Fruit fly (Drosophila melanogaster) whole organism, embryonic: ENCODE results near the gene CG7650.
A peak's percentile ranks its signal among the peaks of the same experiment; 100 is the strongest.

Source experiments
- Awh ChIP-seq: fragments of 200-800 bp; sonication (Bioruptor generic); IDR thresholded peaks from 2 replicates; pipeline ENCODE4, ENCODE4 v1.3.6; 2022; ENCODE audit warnings: missing biosample characterization, missing genetic modification characterization
- Bdp1 ChIP-seq: fragments of 200-800 bp; sonication (Bioruptor generic); optimal IDR thresholded peaks from 3 replicates; lab custom pipeline; 2016; ENCODE audit warnings: missing biosample characterization, missing genetic modification characterization
- CG10267 ChIP-seq: fragments of 200-800 bp; sonication (Bioruptor generic); optimal IDR thresholded peaks from 2 replicates; lab custom pipeline; 2018; ENCODE audit warnings: missing biosample characterization, mild to moderate bottlenecking, missing genetic modification characterization, moderate library complexity
- CG11085 ChIP-seq: fragments of 200-800 bp; sonication (Bioruptor generic); IDR thresholded peaks from 2 replicates; pipeline ENCODE4 v1.3.6; 2022; ENCODE audit warnings: missing biosample characterization, missing genetic modification characterization
- CG11456 ChIP-seq: fragments of 200-800 bp; sonication (Bioruptor generic); IDR thresholded peaks from 3 replicates; pipeline ENCODE4 v1.3.6; 2022; ENCODE audit warnings: missing biosample characterization, missing genetic modification characterization
- CG11560 ChIP-seq: fragments of 200-800 bp; sonication (Bioruptor generic); IDR thresholded peaks from 3 replicates; pipeline ENCODE4 v1.3.6; 2022; ENCODE audit warnings: missing biosample characterization, missing genetic modification characterization
- CG11696 ChIP-seq: fragments of 200-800 bp; sonication (Bioruptor generic); IDR thresholded peaks from 2 replicates; pipeline ENCODE4 v1.3.6; 2022; ENCODE audit warnings: missing biosample characterization, missing genetic modification characterization
- CG12236 ChIP-seq: fragments of 200-800 bp; sonication (Bioruptor generic); optimal IDR thresholded peaks from 2 replicates; lab custom pipeline; 2016; ENCODE audit warnings: missing biosample characterization, missing genetic modification characterization
- CG13894 ChIP-seq: fragments of 200-800 bp; sonication (Bioruptor generic); optimal IDR thresholded peaks from 3 replicates; lab custom pipeline; 2018; ENCODE audit warnings: missing biosample characterization, mild to moderate bottlenecking, missing genetic modification characterization, moderate library complexity
- CG15514 ChIP-seq: fragments of 200-800 bp; sonication (Bioruptor generic); optimal IDR thresholded peaks from 3 replicates; lab custom pipeline; 2017; ENCODE audit warnings: missing biosample characterization, missing genetic modification characterization, mild to moderate bottlenecking, moderate library complexity, missing genetic modification reagents
- CG15696 ChIP-seq: fragments of 200-800 bp; sonication (Bioruptor generic); optimal IDR thresholded peaks from 2 replicates; lab custom pipeline; 2019; ENCODE audit warnings: missing biosample characterization, mild to moderate bottlenecking, missing genetic modification characterization, moderate library complexity
- CG17359 ChIP-seq: fragments of 200-800 bp; sonication (Bioruptor generic); optimal IDR thresholded peaks from 3 replicates; lab custom pipeline; 2018; ENCODE audit warnings: missing biosample characterization, mild to moderate bottlenecking, missing genetic modification characterization, moderate library complexity
- CG17612 ChIP-seq: fragments of 200-800 bp; sonication (Bioruptor generic); IDR thresholded peaks from 2 replicates; pipeline ENCODE4 v1.3.6; 2022; ENCODE audit warnings: missing biosample characterization, missing genetic modification characterization
- CG17912 ChIP-seq: fragments of 200-800 bp; sonication (Bioruptor generic); optimal IDR thresholded peaks from 2 replicates; lab custom pipeline; 2018; ENCODE audit warnings: missing biosample characterization, mild to moderate bottlenecking, missing genetic modification characterization
- CG1792 ChIP-seq: fragments of 200-800 bp; sonication (Bioruptor generic); optimal IDR thresholded peaks from 2 replicates; lab custom pipeline; 2016; ENCODE audit warnings: missing biosample characterization, missing genetic modification characterization
- CG18619 ChIP-seq: fragments of 200-800 bp; sonication (Bioruptor generic); optimal IDR thresholded peaks from 3 replicates; lab custom pipeline; 2017; ENCODE audit warnings: missing biosample characterization, mild to moderate bottlenecking, missing genetic modification characterization
- CG2199 ChIP-seq: fragments of 200-800 bp; sonication (Bioruptor generic); IDR thresholded peaks from 3 replicates; pipeline ENCODE4 v1.3.6; 2022; ENCODE audit warnings: missing biosample characterization, missing genetic modification characterization
- CG32772 ChIP-seq: fragments of 200-800 bp; sonication (Bioruptor generic); IDR thresholded peaks from 2 replicates; pipeline ENCODE4 v1.3.6; 2022; ENCODE audit warnings: missing biosample characterization, missing genetic modification characterization
- CG34376 ChIP-seq: fragments of 200-800 bp; sonication (Bioruptor generic); optimal IDR thresholded peaks from 2 replicates; lab custom pipeline; 2018; ENCODE audit warnings: missing biosample characterization, mild to moderate bottlenecking, missing genetic modification characterization
- CG3838 ChIP-seq: fragments of 200-800 bp; sonication (Bioruptor generic); optimal IDR thresholded peaks from 3 replicates; lab custom pipeline; 2016; ENCODE audit warnings: missing biosample characterization, missing genetic modification characterization
- CG3847 ChIP-seq: fragments of 200-800 bp; sonication (Bioruptor generic); IDR thresholded peaks from 2 replicates; pipeline ENCODE4 v1.3.6; 2022; ENCODE audit warnings: missing biosample characterization, missing genetic modification characterization
- CG4328 ChIP-seq: fragments of 200-800 bp; sonication (Bioruptor generic); optimal IDR thresholded peaks from 3 replicates; lab custom pipeline; 2017; ENCODE audit warnings: missing biosample characterization, missing genetic modification reagents, missing genetic modification characterization
- CG6765 ChIP-seq: fragments of 200-800 bp; sonication (Bioruptor generic); optimal IDR thresholded peaks from 3 replicates; lab custom pipeline; 2017; ENCODE audit warnings: missing biosample characterization, mild to moderate bottlenecking, missing genetic modification characterization
- CG7928 ChIP-seq: fragments of 200-800 bp; sonication (Bioruptor generic); optimal IDR thresholded peaks from 2 replicates; lab custom pipeline; 2017; ENCODE audit warnings: missing biosample characterization, mild to moderate bottlenecking, missing genetic modification characterization
- CG9817 ChIP-seq: fragments of 200-800 bp; sonication (Bioruptor generic); optimal IDR thresholded peaks from 2 replicates; lab custom pipeline; 2018; ENCODE audit warnings: missing biosample characterization, mild to moderate bottlenecking, missing genetic modification characterization, moderate library complexity
- Dref ChIP-seq: fragments of 200-800 bp; sonication (Bioruptor generic); IDR thresholded peaks from 2 replicates; pipeline ENCODE4 v1.3.6; 2022; ENCODE audit warnings: missing biosample characterization, missing genetic modification characterization
- Elba2 ChIP-seq: fragments of 200-800 bp; sonication (Bioruptor generic); optimal IDR thresholded peaks from 3 replicates; lab custom pipeline; 2016; ENCODE audit warnings: missing biosample characterization, missing genetic modification characterization
- HHEX ChIP-seq: fragments of 200-800 bp; sonication (Bioruptor generic); optimal IDR thresholded peaks from 3 replicates; lab custom pipeline; 2017; ENCODE audit warnings: missing biosample characterization, mild to moderate bottlenecking, missing genetic modification characterization, missing genetic modification reagents
- Mad ChIP-seq: fragments of 200-800 bp; sonication (Bioruptor generic); optimal IDR thresholded peaks from 2 replicates; lab custom pipeline; 2016; ENCODE audit warnings: missing biosample characterization, missing genetic modification characterization
- Mrtf ChIP-seq: fragments of 200-800 bp; sonication (Bioruptor generic); IDR thresholded peaks from 3 replicates; pipeline ENCODE4 v1.3.6; 2022; ENCODE audit warnings: missing biosample characterization, missing genetic modification characterization
- Opbp ChIP-seq: fragments of 200-800 bp; sonication (Bioruptor generic); IDR thresholded peaks from 3 replicates; pipeline ENCODE4 v1.3.6; 2022; ENCODE audit warnings: missing biosample characterization, missing genetic modification characterization; ENCODE audit not compliant: partially characterized antibody
- Spps ChIP-seq: fragments of 200-800 bp; sonication (Bioruptor generic); optimal IDR thresholded peaks from 2 replicates; lab custom pipeline; 2018; ENCODE audit warnings: missing biosample characterization, mild to moderate bottlenecking, missing genetic modification characterization
- Ssrp ChIP-seq: fragments of 200-800 bp; sonication (Bioruptor generic); optimal IDR thresholded peaks from 2 replicates; lab custom pipeline; 2018; ENCODE audit warnings: missing biosample characterization, mild to moderate bottlenecking, missing genetic modification characterization, moderate library complexity
- bab2 ChIP-seq: fragments of 200-800 bp; sonication (Bioruptor generic); optimal IDR thresholded peaks from 2 replicates; lab custom pipeline; 2016; ENCODE audit warnings: missing biosample characterization, missing genetic modification characterization
- bigmax ChIP-seq: fragments of 200-800 bp; sonication (Bioruptor generic); optimal IDR thresholded peaks from 2 replicates; lab custom pipeline; 2018; ENCODE audit warnings: missing biosample characterization, mild to moderate bottlenecking, missing genetic modification characterization
- bowl ChIP-seq: fragments of 200-800 bp; sonication (Bioruptor generic); IDR thresholded peaks from 2 replicates; pipeline ENCODE4 v1.3.6; 2022; ENCODE audit warnings: missing biosample characterization, missing genetic modification characterization
- chn ChIP-seq: fragments of 200-800 bp; sonication (Bioruptor generic); optimal IDR thresholded peaks from 2 replicates; lab custom pipeline; 2016; ENCODE audit warnings: missing biosample characterization, missing genetic modification characterization
- cwo ChIP-seq: fragments of 200-800 bp; sonication (Bioruptor generic); optimal IDR thresholded peaks from 3 replicates; lab custom pipeline; 2017; ENCODE audit warnings: missing biosample characterization, missing genetic modification characterization, mild to moderate bottlenecking, moderate library complexity, missing genetic modification reagents
- da ChIP-seq: fragments of 200-800 bp; sonication (Bioruptor generic); optimal IDR thresholded peaks from 2 replicates; lab custom pipeline; 2016; ENCODE audit warnings: missing biosample characterization, missing genetic modification characterization
- exex ChIP-seq: fragments of 200-800 bp; sonication (Bioruptor generic); optimal IDR thresholded peaks from 4 replicates; lab custom pipeline; 2018; ENCODE audit warnings: missing biosample characterization, mild to moderate bottlenecking, missing genetic modification characterization, moderate library complexity
- eyg ChIP-seq: fragments of 200-800 bp; sonication (Bioruptor generic); optimal IDR thresholded peaks from 3 replicates; lab custom pipeline; 2016; ENCODE audit warnings: missing biosample characterization, missing genetic modification characterization
- kay ChIP-seq: fragments of 200-800 bp; sonication (Bioruptor generic); optimal IDR thresholded peaks from 2 replicates; lab custom pipeline; 2016; ENCODE audit warnings: missing biosample characterization, missing genetic modification characterization
- nmo ChIP-seq: fragments of 200-800 bp; sonication (Bioruptor generic); optimal IDR thresholded peaks from 2 replicates; lab custom pipeline; 2018; ENCODE audit warnings: missing biosample characterization, mild to moderate bottlenecking, missing genetic modification characterization, moderate library complexity
- pan ChIP-seq, 4 experiments: fragments of >200 bp in 3 of 4; fragments of 200-800 bp in 1 of 4; sonication (Bioruptor generic) in 1 of 4; optimal IDR thresholded peaks in 3 of 4; IDR thresholded peaks in 1 of 4; 2 replicates each; pipeline versions ENCODE4 v1.3.6 to Lab custom; 2017 to 2022; ENCODE audit warnings: missing biosample characterization in 2 of 4, missing genetic modification characterization in 2 of 4, mixed read lengths in 1 of 4
- rib ChIP-seq: fragments of 200-800 bp; sonication (Bioruptor generic); IDR thresholded peaks from 2 replicates; pipeline ENCODE4 v1.3.6; 2022; ENCODE audit warnings: missing biosample characterization, missing genetic modification characterization
- sc ChIP-seq, 3 experiments: fragments of >200 bp in 2 of 3; fragments of 200-800 bp in 1 of 3; sonication (Bioruptor generic) in 1 of 3; optimal IDR thresholded peaks; 2 replicates in 2 of 3; 3 replicates in 1 of 3; lab custom pipeline; 2017; ENCODE audit warnings: mild to moderate bottlenecking in 1 of 3, missing biosample characterization in 1 of 3, missing genetic modification characterization in 1 of 3, missing genetic modification reagents in 1 of 3
- tap ChIP-seq: fragments of 200-800 bp; optimal IDR thresholded peaks from 3 replicates; lab custom pipeline; 2019; ENCODE audit warnings: missing biosample characterization, mild to moderate bottlenecking, missing genetic modification characterization, moderate library complexity
- trem ChIP-seq: fragments of 200-800 bp; optimal IDR thresholded peaks from 3 replicates; lab custom pipeline; 2019; ENCODE audit warnings: missing biosample characterization, mild to moderate bottlenecking, missing genetic modification characterization, moderate library complexity
- wdn ChIP-seq: fragments of 200-800 bp; sonication (Bioruptor generic); IDR thresholded peaks from 2 replicates; pipeline ENCODE4 v1.3.6; 2022; ENCODE audit warnings: missing biosample characterization, missing genetic modification characterization

Gene CG7650

DNA sequence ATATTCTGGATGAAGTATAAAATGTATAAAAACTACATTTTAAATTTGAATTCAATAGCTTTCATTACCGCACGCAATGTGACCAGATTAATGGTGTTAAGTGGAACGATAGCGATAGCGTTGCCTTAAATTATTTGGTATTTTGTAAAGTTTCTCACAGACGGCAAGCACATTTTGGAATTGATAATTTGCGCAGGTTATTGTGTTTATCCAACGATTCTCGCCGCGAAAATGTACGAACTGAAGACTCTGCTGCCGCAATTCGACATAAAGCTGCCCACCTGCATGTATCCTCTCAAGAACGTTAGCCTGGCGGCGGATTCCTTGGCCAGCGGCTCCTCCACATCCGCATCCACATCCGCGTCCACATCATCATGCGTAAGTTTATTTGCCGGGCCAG, 26.7 kb downstream of the CG7650 start, which contains the start of gene AIMP2 (continued):
- TF ChIP-seq CG3847 (GFP tag; lab: Robert Waterston, UW) (peak; percentile 24; the same call in 1 of the 2 replicates), da (GFP tag; lab: Kevin White, UChicago) (no peak), rib (GFP tag; lab: Robert Waterston, UW) (no peak), Ssrp (tag; lab: Kevin White, UChicago) (no peak), CG7928 (GFP tag; lab: Kevin White, UChicago) (no peak), CG13894 (tag; lab: Kevin White, UChicago) (no peak), CG11456 (GFP tag; lab: Robert Waterston, UW) (no peak), bowl (GFP tag; lab: Robert Waterston, UW) (no peak), CG18619 (GFP tag; lab: Kevin White, UChicago) (no peak), tap (tag; lab: Kevin White, UChicago) (no peak), wdn (GFP tag; lab: Robert Waterston, UW) (no peak), CG17359 (tag; lab: Kevin White, UChicago) (no peak), CG6765 (GFP tag; lab: Kevin White, UChicago) (no peak), CG32772 (no peak), chn (GFP tag; lab: Kevin White, UChicago) (no peak), Mrtf (GFP tag; lab: Robert Waterston, UW) (no peak), Awh (no peak)

DNA sequence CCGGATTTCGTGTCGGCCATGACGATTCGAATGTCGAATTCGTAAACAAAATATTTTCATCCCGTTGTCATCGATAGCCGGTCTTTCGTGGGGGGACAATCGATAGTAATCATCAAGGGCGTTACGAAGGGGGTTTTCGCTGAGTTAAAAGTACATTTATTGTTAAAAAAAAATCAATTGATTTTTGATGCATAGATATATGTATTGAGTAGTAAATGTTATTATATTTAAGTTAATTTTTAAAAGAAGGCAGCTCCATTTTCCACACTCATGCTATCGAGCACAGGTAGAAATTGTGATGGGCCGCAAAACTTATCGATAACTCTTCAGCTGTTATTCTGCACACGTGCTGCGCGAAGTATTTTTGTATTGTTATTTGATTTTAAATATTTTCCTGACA, 29.7 kb downstream of the CG7650 start, which contains the start of the genes mrn and CG12301:
TSS of gene mrn (minus strand) at position 51 of the 400 bp plus-strand sequence.
TSS of gene CG12301 (plus strand) at position 314 of the 400 bp plus-strand sequence.
- TF ChIP-seq Mad (GFP tag; lab: Kevin White, UChicago) (peak; percentile 70), CG15696 (tag; lab: Kevin White, UChicago) (peak; percentile 7), exex (tag; lab: Kevin White, UChicago) (no peak), Dref (GFP tag; lab: Robert Waterston, UW) (peak; percentile 89), Elba2 (GFP tag; lab: Kevin White, UChicago) (no peak), eyg (GFP tag; lab: Kevin White, UChicago) (peak; percentile 23), CG34376 (peak; percentile 40), HHEX (no peak), CG10267 (tag; lab: Kevin White, UChicago) (peak; percentile 73), CG17912 (GFP tag; lab: Kevin White, UChicago) (no peak), bab2 (GFP tag; lab: Kevin White, UChicago) (peak; percentile 44), CG9817 (tag; lab: Kevin White, UChicago) (peak; percentile 67), CG3838 (GFP tag; lab: Kevin White, UChicago) (peak; percentile 47), CG15514 (GFP tag; lab: Kevin White, UChicago) (peak; percentile 76), Opbp (peak; percentile 81), CG11085 (GFP tag; lab: Robert Waterston, UW) (peak; percentile 87), CG2199 (GFP tag; lab: Robert Waterston, UW) (peak; percentile 94), CG17612 (GFP tag; lab: Robert Waterston, UW) (peak; percentile 83), CG4328 (GFP tag; lab: Kevin White, UChicago) (no peak), kay (GFP tag; lab: Kevin White, UChicago) (peak; percentile 76), CG1792 (GFP tag; lab: Kevin White, UChicago) (peak; percentile 3), nmo (GFP tag; lab: Kevin White, UChicago) (peak; percentile 86), CG11560 (tag; lab: Robert Waterston, UW) (peak; percentile 70; the same call in 2 of the 3 replicates), Awh (0 out of 2 replicates have a peak, but pooled peaks have one; percentile 45), CG17359 (tag; lab: Kevin White, UChicago) (no peak), trem (tag; lab: Kevin White, UChicago) (peak; percentile 93), sc (optimal IDR thresholded peaks at IDR 0.05; lab: Kevin White, UChicago) (no peak), sc (GFP tag; optimal IDR thresholded peaks at IDR 0.05; lab: Kevin White, UChicago) (no peak), CG12236 (GFP tag; lab: Kevin White, UChicago) (no peak), pan (optimal IDR thresholded peaks at IDR 0.05; lab: Kevin White, UChicago) (no peak), pan (GFP tag; optimal IDR thresholded peaks at IDR 0.05 in 1 of 2, IDR thresholded peaks at IDR 0.05 in 1 of 2) (peak in 1 of 2 experiments; percentile 96), bigmax (GFP tag; lab: Kevin White, UChicago) (no peak), Bdp1 (GFP tag; lab: Kevin White, UChicago) (peak; percentile 54), cwo (GFP tag; lab: Kevin White, UChicago) (peak; percentile 95), CG11696 (peak; percentile 47; the same call in 1 of the 2 replicates), Spps (tag; lab: Kevin White, UChicago) (peak; percentile 41)
